Fruit fly (Drosophila melanogaster) whole organism, embryonic: ENCODE measurements around the gene CG16965.

Experiments
- Antp ChIP-seq: fragments of 200-800 bp; sonication (Bioruptor generic); optimal IDR thresholded peaks from 3 replicates; lab custom pipeline; 2016; ENCODE audit warnings: missing biosample characterization, missing genetic modification characterization
- Atf6 ChIP-seq: fragments of 200-800 bp; sonication (Bioruptor generic); IDR thresholded peaks from 2 replicates; pipeline ENCODE4 v1.3.6; 2022; ENCODE audit warnings: missing biosample characterization, missing genetic modification characterization
- Awh ChIP-seq: fragments of 200-800 bp; sonication (Bioruptor generic); IDR thresholded peaks from 2 replicates; pipeline ENCODE4, ENCODE4 v1.3.6; 2022; ENCODE audit warnings: missing biosample characterization, missing genetic modification characterization
- CG10431 ChIP-seq: fragments of 200-800 bp; sonication (Bioruptor generic); optimal IDR thresholded peaks from 3 replicates; lab custom pipeline; 2018; ENCODE audit warnings: missing biosample characterization, mild to moderate bottlenecking, missing genetic modification characterization
- CG12071 ChIP-seq: fragments of 200-800 bp; sonication (Bioruptor generic); optimal IDR thresholded peaks from 3 replicates; lab custom pipeline; 2018; ENCODE audit warnings: missing biosample characterization, mild to moderate bottlenecking, missing genetic modification characterization
- CG13424 ChIP-seq: fragments of 200-800 bp; sonication (Bioruptor generic); optimal IDR thresholded peaks from 2 replicates; lab custom pipeline; 2019; ENCODE audit warnings: missing biosample characterization, mild to moderate bottlenecking, missing genetic modification characterization, moderate library complexity
- CG13894 ChIP-seq: fragments of 200-800 bp; sonication (Bioruptor generic); optimal IDR thresholded peaks from 3 replicates; lab custom pipeline; 2018; ENCODE audit warnings: missing biosample characterization, mild to moderate bottlenecking, missing genetic modification characterization, moderate library complexity
- CG15011 ChIP-seq: fragments of 200-800 bp; sonication (Bioruptor generic); optimal IDR thresholded peaks from 3 replicates; lab custom pipeline; 2018; ENCODE audit warnings: missing biosample characterization, mild to moderate bottlenecking, missing genetic modification characterization
- CG1529 ChIP-seq: fragments of 200-800 bp; sonication (Bioruptor generic); optimal IDR thresholded peaks from 3 replicates; lab custom pipeline; 2018; ENCODE audit warnings: missing biosample characterization, missing genetic modification characterization
- CG15479 ChIP-seq: fragments of 200-800 bp; sonication (Bioruptor generic); optimal IDR thresholded peaks from 3 replicates; lab custom pipeline; 2019; ENCODE audit warnings: missing biosample characterization, mild to moderate bottlenecking, missing genetic modification characterization, moderate library complexity
- CG17328 ChIP-seq: fragments of 200-800 bp; sonication (Bioruptor generic); IDR thresholded peaks from 2 replicates; pipeline ENCODE4 v1.3.6; 2022; ENCODE audit warnings: missing biosample characterization, missing genetic modification characterization
- CG18599 ChIP-seq: fragments of 200-800 bp; sonication (Bioruptor generic); optimal IDR thresholded peaks from 3 replicates; lab custom pipeline; 2017; ENCODE audit warnings: missing biosample characterization, missing genetic modification characterization, mild to moderate bottlenecking, moderate library complexity, missing genetic modification reagents
- CG3995 ChIP-seq: fragments of 200-800 bp; sonication (Bioruptor generic); optimal IDR thresholded peaks from 3 replicates; lab custom pipeline; 2016; ENCODE audit warnings: missing biosample characterization, missing genetic modification characterization
- CG4617 ChIP-seq: fragments of 200-800 bp; sonication (Bioruptor generic); optimal IDR thresholded peaks from 3 replicates; lab custom pipeline; 2016; ENCODE audit warnings: missing biosample characterization, missing genetic modification characterization, borderline replicate concordance
- CG8089 ChIP-seq: fragments of 200-800 bp; sonication (Bioruptor generic); optimal IDR thresholded peaks from 3 replicates; lab custom pipeline; 2016; ENCODE audit warnings: missing biosample characterization, missing genetic modification characterization
- Dfd ChIP-seq, 2 experiments: fragments of >200 bp; optimal IDR thresholded peaks; 2 replicates each; lab custom pipeline; 2017; ENCODE audit warnings: missing biosample characterization in 2 of 2, missing genetic modification characterization in 2 of 2
- Dll ChIP-seq: fragments of 200-800 bp; sonication (Bioruptor generic); IDR thresholded peaks from 4 replicates; pipeline ENCODE4 v1.3.6; 2022; ENCODE audit warnings: missing biosample characterization, missing genetic modification characterization; ENCODE audit not compliant: partially characterized antibody
- Doc3 ChIP-seq: fragments of 200-800 bp; sonication (Bioruptor generic); IDR thresholded peaks from 3 replicates; pipeline ENCODE4 v1.3.6; 2022; ENCODE audit warnings: missing biosample characterization, missing genetic modification characterization; ENCODE audit not compliant: partially characterized antibody
- Fer2 ChIP-seq: fragments of 200-800 bp; sonication (Bioruptor generic); optimal IDR thresholded peaks from 2 replicates; lab custom pipeline; 2018; ENCODE audit warnings: missing biosample characterization, mild to moderate bottlenecking, missing genetic modification characterization, moderate library complexity
- Hmr ChIP-seq: fragments of 200-800 bp; sonication (Bioruptor generic); optimal IDR thresholded peaks from 3 replicates; lab custom pipeline; 2017; ENCODE audit warnings: mild to moderate bottlenecking, missing biosample characterization, missing genetic modification reagents, missing genetic modification characterization
- Mad ChIP-seq: fragments of 200-800 bp; sonication (Bioruptor generic); optimal IDR thresholded peaks from 2 replicates; lab custom pipeline; 2016; ENCODE audit warnings: missing biosample characterization, missing genetic modification characterization
- Mes4 ChIP-seq: fragments of 200-800 bp; sonication (Bioruptor generic); optimal IDR thresholded peaks from 2 replicates; lab custom pipeline; 2016; ENCODE audit warnings: missing biosample characterization, missing genetic modification characterization
- al ChIP-seq: fragments of 200-800 bp; sonication (Bioruptor generic); IDR thresholded peaks from 2 replicates; pipeline ENCODE4 v1.3.6; 2022; ENCODE audit warnings: missing biosample characterization, missing genetic modification characterization
- bbx ChIP-seq: fragments of 200-800 bp; sonication (Bioruptor generic); IDR thresholded peaks from 2 replicates; pipeline ENCODE4 v1.3.6; 2022; ENCODE audit warnings: missing biosample characterization, missing genetic modification characterization; ENCODE audit not compliant: partially characterized antibody
- br ChIP-seq: fragments of >200 bp; optimal IDR thresholded peaks from 2 replicates; lab custom pipeline; 2017
- crol ChIP-seq: fragments of 200-800 bp; sonication (Bioruptor generic); IDR thresholded peaks from 2 replicates; pipeline ENCODE4 v1.3.6; 2022; ENCODE audit warnings: missing biosample characterization, missing genetic modification characterization
- fd102C ChIP-seq: fragments of 200-800 bp; sonication (Bioruptor generic); optimal IDR thresholded peaks from 2 replicates; lab custom pipeline; 2018; ENCODE audit warnings: missing biosample characterization, mild to moderate bottlenecking, missing genetic modification characterization, moderate library complexity
- gem ChIP-seq: fragments of 200-800 bp; sonication (Bioruptor generic); optimal IDR thresholded peaks from 2 replicates; lab custom pipeline; 2019; ENCODE audit warnings: missing biosample characterization, mild to moderate bottlenecking, missing genetic modification characterization, moderate library complexity
- gsb ChIP-seq: fragments of 200-800 bp; sonication (Bioruptor generic); IDR thresholded peaks from 2 replicates; pipeline ENCODE4 v1.3.6; 2022; ENCODE audit warnings: missing biosample characterization, missing genetic modification characterization
- kay ChIP-seq: fragments of 200-800 bp; sonication (Bioruptor generic); optimal IDR thresholded peaks from 2 replicates; lab custom pipeline; 2016; ENCODE audit warnings: missing biosample characterization, missing genetic modification characterization
- ken ChIP-seq: fragments of 200-800 bp; sonication (Bioruptor generic); IDR thresholded peaks from 3 replicates; pipeline ENCODE4 v1.3.6; 2022; ENCODE audit warnings: missing biosample characterization, missing genetic modification characterization
- knrl ChIP-seq: fragments of 200-800 bp; sonication (Bioruptor generic); IDR thresholded peaks from 3 replicates; pipeline ENCODE4 v1.3.6; 2022; ENCODE audit warnings: missing biosample characterization, missing genetic modification characterization; ENCODE audit not compliant: partially characterized antibody
- lov ChIP-seq, 2 experiments: fragments of 200-800 bp in 1 of 2; fragments of >200 bp in 1 of 2; sonication (Bioruptor generic) in 1 of 2; IDR thresholded peaks in 1 of 2; optimal IDR thresholded peaks in 1 of 2; 2 replicates in 1 of 2; 3 replicates in 1 of 2; pipeline versions ENCODE4 v1.3.6 to Lab custom; 2017 to 2022; ENCODE audit warnings: missing biosample characterization in 1 of 2, missing genetic modification characterization in 1 of 2
- mam ChIP-seq: fragments of 200-800 bp; sonication (Bioruptor generic); optimal IDR thresholded peaks from 3 replicates; lab custom pipeline; 2016; ENCODE audit warnings: missing biosample characterization, missing genetic modification characterization
- mld ChIP-seq: fragments of 200-800 bp; sonication (Bioruptor generic); IDR thresholded peaks from 3 replicates; pipeline ENCODE4 v1.3.6; 2022; ENCODE audit warnings: missing biosample characterization, missing genetic modification characterization; ENCODE audit not compliant: partially characterized antibody
- otp ChIP-seq: fragments of 200-800 bp; sonication (Bioruptor generic); IDR thresholded peaks from 3 replicates; pipeline ENCODE4, ENCODE4 v1.3.6; 2022; ENCODE audit warnings: missing biosample characterization, missing genetic modification characterization
- prd ChIP-seq, 3 experiments: fragments of >200 bp in 2 of 3; fragments of 200-800 bp in 1 of 3; sonication (Bioruptor generic) in 1 of 3; optimal IDR thresholded peaks in 2 of 3; IDR thresholded peaks in 1 of 3; 2 replicates in 2 of 3; 3 replicates in 1 of 3; pipeline versions ENCODE4 v1.3.6 to Lab custom; 2017 to 2022; ENCODE audit warnings: missing biosample characterization in 1 of 3, missing genetic modification characterization in 1 of 3
- slp2 ChIP-seq: fragments of 200-800 bp; sonication (Bioruptor generic); optimal IDR thresholded peaks from 2 replicates; lab custom pipeline; 2016; ENCODE audit warnings: missing biosample characterization, missing genetic modification characterization
- stc ChIP-seq: fragments of 200-800 bp; sonication (Bioruptor generic); IDR thresholded peaks from 2 replicates; pipeline ENCODE4 v1.3.6; 2022; ENCODE audit warnings: missing biosample characterization, missing genetic modification characterization
- tin ChIP-seq: fragments of 200-800 bp; sonication (Bioruptor generic); optimal IDR thresholded peaks from 3 replicates; lab custom pipeline; 2016; ENCODE audit warnings: missing biosample characterization, missing genetic modification characterization
- tna ChIP-seq: fragments of 200-800 bp; sonication (Bioruptor generic); IDR thresholded peaks from 2 replicates; pipeline ENCODE4 v1.3.6; 2022; ENCODE audit warnings: missing biosample characterization, missing genetic modification characterization; ENCODE audit not compliant: partially characterized antibody
- vfl ChIP-seq: fragments of 200-800 bp; sonication (Bioruptor generic); optimal IDR thresholded peaks from 2 replicates; lab custom pipeline; 2016; ENCODE audit warnings: missing biosample characterization, missing genetic modification characterization

Gene CG16965

dm6 chr2L:11987945-11988344 is 6.6 kb downstream of the CG16965 start, which contains the start of the genes CG6686 and CG34163 (continued):
- TF ChIP-seq knrl (GFP tag; lab: Robert Waterston, UW), result 0 out of 3 replicates have a peak, but pooled peaks have one; percentile 21
- no peak for TF ChIP-seq Awh (GFP tag; lab: Robert Waterston, UW)
- no peak for TF ChIP-seq Dfd (GFP tag; optimal IDR thresholded peaks at IDR 0.05; lab: Kevin White, UChicago)
- TF ChIP-seq Antp (GFP tag; lab: Kevin White, UChicago), result peak; percentile 10
- peak; percentile 54 for TF ChIP-seq CG13894 (tag; lab: Kevin White, UChicago)
- TF ChIP-seq fd102C (GFP tag; lab: Kevin White, UChicago), result no peak
- no peak for TF ChIP-seq Mes4 (GFP tag; lab: Kevin White, UChicago)
- peak; percentile 61 for TF ChIP-seq Hmr (GFP tag; lab: Kevin White, UChicago)
- TF ChIP-seq crol (GFP tag; lab: Robert Waterston, UW), result no peak
- peak; percentile 23 for TF ChIP-seq CG13424 (tag; lab: Kevin White, UChicago)
- TF ChIP-seq Atf6 (GFP tag; lab: Robert Waterston, UW), result no peak
- no peak for TF ChIP-seq bbx
- TF ChIP-seq slp2 (GFP tag; lab: Kevin White, UChicago), result peak; percentile 22
- no peak for TF ChIP-seq kay (GFP tag; lab: Kevin White, UChicago)
- no peak for TF ChIP-seq prd (optimal IDR thresholded peaks at IDR 0.05; lab: Kevin White, UChicago)
- peak; percentile 46; the same call in 1 of the 3 replicates for TF ChIP-seq prd (GFP tag; IDR thresholded peaks at IDR 0.05; lab: Robert Waterston, UW)
- no peak for TF ChIP-seq CG1529 (GFP tag; lab: Kevin White, UChicago)
- no peak for TF ChIP-seq Doc3 (GFP tag; lab: Robert Waterston, UW)
- TF ChIP-seq mam (GFP tag; lab: Kevin White, UChicago), result peak; percentile 44
- no peak for TF ChIP-seq lov (optimal IDR thresholded peaks at IDR 0.05; lab: Kevin White, UChicago)
- TF ChIP-seq lov (GFP tag; IDR thresholded peaks at IDR 0.05; lab: Robert Waterston, UW), result no peak
- no peak for TF ChIP-seq CG12071 (GFP tag; lab: Kevin White, UChicago)
- TF ChIP-seq CG18599, result no peak
- peak; percentile 37; the same call in 1 of the 2 replicates for TF ChIP-seq al (GFP tag; lab: Robert Waterston, UW)
- TF ChIP-seq gsb (GFP tag; lab: Robert Waterston, UW), result no peak
- TF ChIP-seq CG17328 (GFP tag; lab: Robert Waterston, UW), result no peak
- TF ChIP-seq CG4617 (GFP tag; lab: Kevin White, UChicago), result peak; percentile 88
- no peak for TF ChIP-seq Fer2 (tag; lab: Kevin White, UChicago)
- no peak for TF ChIP-seq gem (tag; lab: Kevin White, UChicago)
- no peak for TF ChIP-seq CG8089
- TF ChIP-seq ken (GFP tag; lab: Robert Waterston, UW), result no peak; the same call in 2 of the 3 replicates
- peak; percentile 31 for TF ChIP-seq CG3995
- TF ChIP-seq tin (GFP tag; lab: Kevin White, UChicago), result peak; percentile 17
- TF ChIP-seq stc (GFP tag; lab: Robert Waterston, UW), result 0 out of 2 replicates have a peak, but pooled peaks have one; percentile 18
- no peak for TF ChIP-seq mld (GFP tag; lab: Robert Waterston, UW)
- no peak for TF ChIP-seq tna
- TF ChIP-seq Mad (GFP tag; lab: Kevin White, UChicago), result peak; percentile 43
- no peak for TF ChIP-seq CG15479 (GFP tag; lab: Kevin White, UChicago)
- no peak for TF ChIP-seq CG15011
- no peak for TF ChIP-seq CG10431 (GFP tag; lab: Kevin White, UChicago)
- TF ChIP-seq, all 482 proteins: peak for 168

dm6 chr2L:11989210-11989609 is 7.8 kb downstream of the CG16965 start:
- TF ChIP-seq br, result no peak
- no peak for TF ChIP-seq Dll (GFP tag; lab: Robert Waterston, UW)
- TF ChIP-seq otp (GFP tag; lab: Robert Waterston, UW), result no peak
- no peak for TF ChIP-seq vfl
- TF ChIP-seq, all 482 proteins: peak for 0
